Worm (Caenorhabditis elegans) whole organism, L3 larva: ENCODE data around the gene T19H12.15.

Source experiments
- ceh-82 ChIP-seq: fragments of 150-350 bp; optimal IDR thresholded peaks from 2 replicates; lab custom pipeline; 2014; ENCODE audit warnings: missing biosample characterization, missing genetic modification characterization
- elt-1 ChIP-seq: fragments of 150-350 bp; optimal IDR thresholded peaks from 2 replicates; lab custom pipeline; 2014; ENCODE audit warnings: missing biosample characterization, missing genetic modification characterization
- fkh-2 ChIP-seq: fragments of 150-350 bp; optimal IDR thresholded peaks from 2 replicates; lab custom pipeline; 2014; ENCODE audit warnings: missing biosample characterization, missing genetic modification reagents, missing genetic modification characterization
- fos-1 ChIP-seq: fragments of 150-350 bp; optimal IDR thresholded peaks from 2 replicates; lab custom pipeline; 2014; ENCODE audit warnings: missing biosample characterization, missing genetic modification characterization
- lsy-12 ChIP-seq: sonication (generic microtip); optimal IDR thresholded peaks from 2 replicates; lab custom pipeline; 2016; ENCODE audit warnings: mild to moderate bottlenecking, missing genetic modification characterization, missing compliant biosample characterization
- nfya-1 ChIP-seq: sonication (generic microtip); optimal IDR thresholded peaks from 2 replicates; lab custom pipeline; 2017; ENCODE audit warnings: missing genetic modification characterization, mild to moderate bottlenecking, missing compliant biosample characterization, antibody characterized with exemption, moderate library complexity; ENCODE audit not compliant: insufficient read depth
- nhr-12 ChIP-seq: fragments of 150-350 bp; optimal IDR thresholded peaks from 2 replicates; lab custom pipeline; 2014; ENCODE audit warnings: missing biosample characterization, missing genetic modification characterization
- nhr-23 ChIP-seq: fragments of 150-350 bp; optimal IDR thresholded peaks from 2 replicates; lab custom pipeline; 2014; ENCODE audit warnings: missing biosample characterization, missing genetic modification reagents, missing genetic modification characterization
- nhr-237 ChIP-seq: fragments of 150-350 bp; optimal IDR thresholded peaks from 2 replicates; lab custom pipeline; 2014; ENCODE audit warnings: missing biosample characterization, missing genetic modification characterization
- nhr-28 ChIP-seq: fragments of 150-350 bp; optimal IDR thresholded peaks from 2 replicates; lab custom pipeline; 2014; ENCODE audit warnings: missing biosample characterization, missing genetic modification characterization
- pha-4 ChIP-seq: fragments of 150-350 bp; optimal IDR thresholded peaks from 2 replicates; lab custom pipeline; 2014; ENCODE audit warnings: missing biosample characterization, missing genetic modification reagents, missing genetic modification characterization
- skn-1 ChIP-seq: fragments of 150-350 bp; optimal IDR thresholded peaks from 2 replicates; lab custom pipeline; 2014; ENCODE audit warnings: missing biosample characterization, missing genetic modification characterization
- unc-39 ChIP-seq: sonication (generic microtip); optimal IDR thresholded peaks from 4 replicates; lab custom pipeline; 2017; ENCODE audit warnings: missing biosample characterization, missing genetic modification characterization

DNA sequence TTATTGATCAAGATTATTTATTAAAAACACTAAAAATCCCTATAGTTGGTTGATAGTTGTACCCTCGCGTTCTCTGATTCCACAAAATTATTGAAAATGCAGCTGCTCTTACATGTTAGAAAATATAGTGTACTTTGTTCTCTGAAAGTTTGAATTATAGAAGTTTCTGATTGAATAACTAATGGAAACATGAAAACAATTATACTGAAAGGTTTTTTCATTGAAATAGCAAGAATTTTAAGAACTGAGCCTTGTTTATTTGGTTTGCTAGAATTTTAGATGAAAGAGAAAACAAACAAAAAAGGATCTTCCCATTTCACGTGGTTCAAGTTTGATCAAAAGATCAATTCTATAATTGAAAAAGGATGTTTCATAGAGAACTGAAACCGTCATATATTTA, 11.6 kb downstream of the T19H12.15 start:
- TF ChIP-seq elt-1 (no peak), nhr-237 (tag; lab: Kevin White, UChicago) (no peak), nhr-23 (tag; lab: Kevin White, UChicago) (no peak), lsy-12 (tag; lab: Kevin White, UChicago) (no peak), nfya-1 (tag; lab: Kevin White, UChicago) (no peak), nhr-28 (no peak), pha-4 (tag; lab: Kevin White, UChicago) (no peak), skn-1 (tag; lab: Kevin White, UChicago) (no peak), fkh-2 (tag; lab: Kevin White, UChicago) (no peak), nhr-12 (no peak), fos-1 (tag; lab: Kevin White, UChicago) (no peak), ceh-82 (tag; lab: Kevin White, UChicago) (no peak), unc-39 (tag; lab: Kevin White, UChicago) (no peak)
